Worm (Caenorhabditis elegans): Measurements from ENCODE around the gene K12H6.4.

- TF ChIP-seq him-1 (tag; optimal IDR thresholded peaks at IDR 0.05) (no peak), W03F9.2 (tag; optimal IDR thresholded peaks at IDR 0.05) (no peak), dao-5 (tag; optimal IDR thresholded peaks at IDR 0.05) (no peak)
Observed at ce11 chrII:2859315-2859714, 35.2 kb upstream of the K12H6.4 start.
